In genomic region chr3L:5534253-5534652, dm6 we compare ENCODE assay signal across 1 fruit fly cellular context.
A peak's percentile ranks its signal among the peaks of the same experiment; 100 is the strongest.
TF ChIP-seq lines count a peak whose summit lies in the region.

No protein-coding gene starts in this region.

TF ChIP-seq in whole organism, embryonic, 481 proteins besides CTCF, POLR2A, EP300 and RAD21 (continued from another document):
- no peak for TF ChIP-seq ttk (GFP tag; IDR thresholded peaks at IDR 0.05; lab: Robert Waterston, UW)
- TF ChIP-seq org-1 (GFP tag; optimal IDR thresholded peaks at IDR 0.05; lab: Kevin White, UChicago), result no peak
- TF ChIP-seq Mes4 (GFP tag; optimal IDR thresholded peaks at IDR 0.05; lab: Kevin White, UChicago), result no peak
- no peak for TF ChIP-seq HHEX (GFP tag; optimal IDR thresholded peaks at IDR 0.05; lab: Kevin White, UChicago)
- TF ChIP-seq crol (GFP tag; IDR thresholded peaks at IDR 0.05; lab: Robert Waterston, UW), result no peak
- TF ChIP-seq CG4854 (GFP tag; optimal IDR thresholded peaks at IDR 0.05; lab: Kevin White, UChicago), result no peak
- TF ChIP-seq ATbp (GFP tag; optimal IDR thresholded peaks at IDR 0.05; lab: Kevin White, UChicago), result no peak
- TF ChIP-seq BEAF-32 (GFP tag; optimal IDR thresholded peaks at IDR 0.05; lab: Kevin White, UChicago), result no peak
- no peak for TF ChIP-seq CG5953 (GFP tag; IDR thresholded peaks at IDR 0.05; lab: Robert Waterston, UW)
- no peak for TF ChIP-seq peb (GFP tag; IDR thresholded peaks at IDR 0.05; lab: Robert Waterston, UW)
- TF ChIP-seq ara (GFP tag; IDR thresholded peaks at IDR 0.05; lab: Robert Waterston, UW), result no peak
- no peak for TF ChIP-seq Side (GFP tag; optimal IDR thresholded peaks at IDR 0.05; lab: Kevin White, UChicago)
- peak; percentile 38; the same call in 1 of the 2 replicates for TF ChIP-seq amos (GFP tag; IDR thresholded peaks at IDR 0.05; lab: Robert Waterston, UW; ENCODE audit: partially characterized antibody)
- TF ChIP-seq Antp (GFP tag; optimal IDR thresholded peaks at IDR 0.05; lab: Kevin White, UChicago), result no peak
- TF ChIP-seq CG2875 (GFP tag; optimal IDR thresholded peaks at IDR 0.05; lab: Kevin White, UChicago), result no peak
- TF ChIP-seq fd64A (GFP tag; optimal IDR thresholded peaks at IDR 0.05; lab: Kevin White, UChicago), result no peak
- TF ChIP-seq NfI (GFP tag; optimal IDR thresholded peaks at IDR 0.05; lab: Kevin White, UChicago), result no peak
- no peak for TF ChIP-seq Dip2 (GFP tag; IDR thresholded peaks at IDR 0.05; lab: Robert Waterston, UW)
- no peak for TF ChIP-seq Blimp-1 (GFP tag; optimal IDR thresholded peaks at IDR 0.05; lab: Kevin White, UChicago)
- peak; percentile 76 for TF ChIP-seq CG13287 (GFP tag; IDR thresholded peaks at IDR 0.05; lab: Robert Waterston, UW; ENCODE audit: partially characterized antibody)
- no peak for TF ChIP-seq da (GFP tag; optimal IDR thresholded peaks at IDR 0.05; lab: Kevin White, UChicago)
- TF ChIP-seq chinmo (GFP tag; IDR thresholded peaks at IDR 0.05; lab: Robert Waterston, UW; ENCODE audit: partially characterized antibody), result peak; percentile 94
- peak; percentile 39; the same call in 1 of the 2 replicates for TF ChIP-seq inv (GFP tag; IDR thresholded peaks at IDR 0.05; lab: Robert Waterston, UW; ENCODE audit: partially characterized antibody)
- no peak for TF ChIP-seq pfk (GFP tag; optimal IDR thresholded peaks at IDR 0.05; lab: Kevin White, UChicago)
- no peak for TF ChIP-seq CG12769 (tag; optimal IDR thresholded peaks at IDR 0.05; lab: Kevin White, UChicago)
- no peak for TF ChIP-seq CG14050 (GFP tag; IDR thresholded peaks at IDR 0.05; lab: Robert Waterston, UW)
- no peak for TF ChIP-seq ftz-f1 (GFP tag; optimal IDR thresholded peaks at IDR 0.05; lab: Kevin White, UChicago)
- TF ChIP-seq CG33557 (GFP tag; optimal IDR thresholded peaks at IDR 0.05; lab: Kevin White, UChicago), result no peak
TF ChIP-seq in whole organism, embryonic: peak in this region for 14.
